Worm (Caenorhabditis elegans): Measurements from ENCODE around the gene F55G7.5.

The F55G7.5 gene

ce11 chrX:11974629-11975085 lies 35.9 kb upstream of the F55G7.5 start, which contains the start of gene set-6:
Gene set-6, minus strand, starts transcription at chrX:11974679.
- TF ChIP-seq mab-5 (tag; optimal IDR thresholded peaks at IDR 0.05), result no peak
- TF ChIP-seq ces-1 (GFP tag; optimal IDR thresholded peaks at IDR 0.05), result peak; percentile 85
- TF ChIP-seq ceh-43 (GFP tag; optimal IDR thresholded peaks at IDR 0.05), result no peak
- no peak for TF ChIP-seq elt-3 (tag; optimal IDR thresholded peaks at IDR 0.05)
- TF ChIP-seq nhr-237 (tag; optimal IDR thresholded peaks at IDR 0.05), result peak; percentile 13
- no peak for TF ChIP-seq mep-1 (tag; optimal IDR thresholded peaks at IDR 0.05)

DNA sequence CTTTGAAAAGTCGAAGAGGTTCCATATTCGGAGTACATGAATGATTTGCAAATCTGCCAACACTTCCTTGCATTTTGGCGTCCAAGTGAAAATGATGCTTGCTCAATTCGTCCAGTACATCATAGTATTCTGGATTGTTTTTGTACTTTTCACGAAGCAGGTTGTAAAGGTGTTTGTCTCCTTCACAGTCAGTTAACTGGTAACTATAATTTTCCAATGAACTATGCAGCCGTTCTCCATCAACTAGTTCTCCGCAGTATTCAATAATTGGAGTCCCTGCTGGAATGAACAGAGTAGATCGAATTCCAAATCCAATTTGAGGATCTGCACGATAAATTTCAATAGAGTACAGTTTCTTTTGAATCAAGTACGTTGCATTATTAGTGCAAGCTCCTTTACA lies 32.6 kb upstream of the F55G7.5 start:
- TF ChIP-seq nhr-76 (tag; optimal IDR thresholded peaks at IDR 0.05) (no peak), ceh-83 (GFP tag; optimal IDR thresholded peaks at IDR 0.05) (no peak), mep-1 (tag; optimal IDR thresholded peaks at IDR 0.05) (no peak), sem-2 (GFP tag; optimal IDR thresholded peaks at IDR 0.05) (no peak), tbx-8 (GFP tag; optimal IDR thresholded peaks at IDR 0.05) (no peak), flh-1 (GFP tag; optimal IDR thresholded peaks at IDR 0.05) (no peak), snpc-4 (tag; optimal IDR thresholded peaks at IDR 0.05) (no peak)

DNA sequence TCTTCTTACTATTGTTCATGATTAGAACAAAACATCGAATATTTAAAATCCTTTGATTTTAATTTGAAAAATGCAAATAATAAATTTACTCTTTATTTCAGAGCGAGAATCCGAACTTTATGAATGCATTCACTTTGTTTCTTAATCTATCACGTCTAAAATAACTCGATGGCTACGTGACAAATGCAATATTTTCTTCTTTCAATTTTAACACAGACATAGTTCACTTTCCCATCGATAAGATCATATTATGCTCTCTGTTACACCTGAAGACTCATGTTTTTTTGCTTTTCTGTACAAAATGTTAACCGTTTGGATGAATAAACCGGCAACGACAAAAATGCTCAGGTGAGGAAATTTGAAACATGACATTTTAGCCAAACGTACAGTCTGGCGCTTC lies 30.8 kb upstream of the F55G7.5 start:
- TF ChIP-seq lin-32 (GFP tag; optimal IDR thresholded peaks at IDR 0.05) (no peak), ceh-43 (GFP tag; optimal IDR thresholded peaks at IDR 0.05) (no peak), sptf-1 (tag; optimal IDR thresholded peaks at IDR 0.05) (no peak)

DNA sequence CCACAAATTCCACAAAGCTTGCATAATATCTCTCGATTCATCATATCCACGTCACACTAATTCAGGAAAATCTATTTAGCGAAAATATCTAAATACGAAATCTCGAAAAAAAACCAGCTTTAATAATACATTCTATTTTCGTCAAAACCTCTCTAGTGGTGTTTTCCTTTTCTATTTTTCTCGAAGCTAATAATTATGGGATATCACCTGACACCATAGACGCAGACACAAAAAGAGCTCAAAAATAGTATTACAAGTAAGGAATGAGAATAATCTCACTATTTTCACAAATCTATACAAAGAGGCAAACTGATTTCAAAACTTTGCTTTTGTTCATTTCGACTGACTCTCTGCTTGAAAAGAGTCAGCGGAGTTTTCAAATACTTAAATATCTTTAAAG lies 30.4 kb upstream of the F55G7.5 start:
- TF ChIP-seq ceh-43 (GFP tag; optimal IDR thresholded peaks at IDR 0.05), result no peak
- no peak for TF ChIP-seq bed-3 (GFP tag; optimal IDR thresholded peaks at IDR 0.05)
- no peak for TF ChIP-seq nhr-28 (tag; optimal IDR thresholded peaks at IDR 0.05)
- no peak for TF ChIP-seq nhr-237 (tag; optimal IDR thresholded peaks at IDR 0.05)
- TF ChIP-seq tbx-8 (GFP tag; optimal IDR thresholded peaks at IDR 0.05), result no peak
- TF ChIP-seq mep-1 (tag; optimal IDR thresholded peaks at IDR 0.05), result no peak
- TF ChIP-seq flh-1 (GFP tag; optimal IDR thresholded peaks at IDR 0.05), result no peak
- TF ChIP-seq zip-8 (tag; optimal IDR thresholded peaks at IDR 0.05), result no peak
- TF ChIP-seq nhr-12 (tag; optimal IDR thresholded peaks at IDR 0.05), result no peak
- TF ChIP-seq nhr-2 (tag; optimal IDR thresholded peaks at IDR 0.05), result no peak
- no peak for TF ChIP-seq unc-39 (tag; optimal IDR thresholded peaks at IDR 0.05)
- no peak for TF ChIP-seq pha-4 (tag; optimal IDR thresholded peaks at IDR 0.05)
- no peak for TF ChIP-seq ham-2 (GFP tag; optimal IDR thresholded peaks at IDR 0.05)

DNA sequence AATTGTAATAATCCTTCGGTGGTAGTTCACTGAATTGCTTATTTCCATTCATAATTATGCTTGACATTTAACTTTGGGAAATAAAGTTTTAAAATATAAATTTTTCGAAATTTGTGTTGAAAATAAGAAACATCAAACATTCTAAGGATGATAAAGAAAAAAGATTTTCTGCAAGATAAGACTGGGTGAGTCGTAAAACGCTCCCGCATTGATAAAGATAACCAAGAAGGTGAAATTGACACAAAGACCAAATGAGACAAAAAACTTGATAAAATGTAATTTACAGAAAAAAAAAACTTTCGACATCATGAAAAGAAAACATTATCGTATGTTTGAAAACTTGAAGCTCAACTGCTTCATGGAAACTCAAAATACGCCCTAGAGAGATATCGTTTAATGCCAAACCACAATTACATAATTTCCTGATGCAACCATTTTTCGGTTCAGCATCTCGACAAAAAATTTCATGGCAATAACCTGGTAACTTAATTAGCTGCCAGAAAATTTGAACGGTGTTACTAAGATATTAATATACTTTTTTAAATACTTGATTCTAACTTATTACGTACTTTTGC lies 29.4 kb upstream of the F55G7.5 start:
- TF ChIP-seq ces-1 (GFP tag; optimal IDR thresholded peaks at IDR 0.05) (no peak), elt-3 (tag; optimal IDR thresholded peaks at IDR 0.05) (no peak), mep-1 (tag; optimal IDR thresholded peaks at IDR 0.05) (no peak), cnd-1 (tag; optimal IDR thresholded peaks at IDR 0.05) (no peak), ztf-11 (tag; optimal IDR thresholded peaks at IDR 0.05) (no peak), nhr-76 (tag; optimal IDR thresholded peaks at IDR 0.05) (no peak), ceh-83 (GFP tag; optimal IDR thresholded peaks at IDR 0.05) (no peak), nhr-12 (tag; optimal IDR thresholded peaks at IDR 0.05) (no peak), ham-2 (GFP tag; optimal IDR thresholded peaks at IDR 0.05) (no peak)

DNA sequence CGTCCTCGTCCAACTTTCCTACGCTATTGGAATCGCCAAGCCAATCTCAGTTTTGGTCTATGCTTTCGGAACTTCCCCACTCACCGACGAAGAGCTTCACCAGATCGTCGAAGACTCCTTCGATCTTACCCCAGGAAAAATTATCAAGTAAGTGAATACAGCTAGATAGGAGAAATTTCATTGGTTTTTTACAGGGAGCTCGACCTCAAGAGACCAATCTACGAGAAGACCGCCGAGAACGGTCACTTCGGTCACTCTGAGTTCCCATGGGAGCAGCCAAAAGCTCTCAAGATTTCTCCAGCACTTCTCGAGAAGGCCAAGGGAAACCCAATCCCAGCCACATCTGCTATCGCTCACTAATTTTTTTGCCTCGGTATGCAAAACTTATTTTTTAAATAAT lies 28.3 kb upstream of the F55G7.5 start:
- TF ChIP-seq lin-13 (tag; optimal IDR thresholded peaks at IDR 0.05) (no peak), lsy-2 (tag; optimal IDR thresholded peaks at IDR 0.05) (no peak), zip-8 (tag; optimal IDR thresholded peaks at IDR 0.05) (no peak), cnd-1 (tag; optimal IDR thresholded peaks at IDR 0.05) (no peak), mls-2 (tag; optimal IDR thresholded peaks at IDR 0.05) (no peak), nhr-28 (tag; optimal IDR thresholded peaks at IDR 0.05) (no peak), bed-3 (GFP tag; optimal IDR thresholded peaks at IDR 0.05) (no peak), tbx-8 (GFP tag; optimal IDR thresholded peaks at IDR 0.05) (no peak), lin-32 (GFP tag; optimal IDR thresholded peaks at IDR 0.05) (no peak), mab-5 (tag; optimal IDR thresholded peaks at IDR 0.05) (no peak), ceh-43 (GFP tag; optimal IDR thresholded peaks at IDR 0.05) (no peak), ces-1 (GFP tag; optimal IDR thresholded peaks at IDR 0.05) (no peak)
